Fruit fly (Drosophila melanogaster): Measurements from ENCODE around the gene CG33932.

dm6 chrX:19735270-19735669, 9.0 kb upstream of the CG33932 start, which contains the start of gene CG14234:
- TF ChIP-seq ttk (optimal IDR thresholded peaks at IDR 0.05), result no peak
- TF ChIP-seq Myc (optimal IDR thresholded peaks at IDR 0.05), result no peak
- no peak for TF ChIP-seq Sin3A (optimal IDR thresholded peaks at IDR 0.05)
- TF ChIP-seq psq (optimal IDR thresholded peaks at IDR 0.05), result no peak
- no peak for TF ChIP-seq h (optimal IDR thresholded peaks at IDR 0.05)
- TF ChIP-seq insv (optimal IDR thresholded peaks at IDR 0.05), result no peak

All from Kc167 (cell line).